Worm (Caenorhabditis elegans): ENCODE data around the gene pcyt-2.2.
A peak's percentile ranks its signal among the peaks of the same experiment; 100 is the strongest.

Gene pcyt-2.2

DNA sequence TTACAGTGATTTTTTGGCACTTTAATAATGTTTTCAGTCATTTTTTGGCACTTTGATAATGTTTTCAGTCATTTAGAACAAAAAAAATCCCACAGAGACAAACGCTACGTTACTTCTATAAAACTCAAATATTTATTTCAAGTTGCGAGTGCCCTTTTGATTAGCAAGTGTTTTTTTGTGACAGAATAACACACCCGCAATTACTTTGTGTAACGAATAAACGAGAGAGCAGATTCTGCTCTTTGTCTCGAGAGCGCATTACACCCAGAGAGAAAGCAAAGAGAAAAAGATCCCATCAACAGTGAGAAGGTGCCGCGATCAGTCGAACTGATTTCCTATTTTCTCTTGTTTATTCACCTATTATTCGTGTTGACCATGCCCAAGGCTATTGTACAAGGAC, at the start of gene pcyt-2.2:
Gene pcyt-2.2 (plus strand): TSS at position 301 of the 400 bp plus-strand sequence.
- TF ChIP-seq nhr-237 (tag; optimal IDR thresholded peaks at IDR 0.05) (no peak), ceh-43 (GFP tag; optimal IDR thresholded peaks at IDR 0.05) (no peak), nhr-76 (tag; optimal IDR thresholded peaks at IDR 0.05) (no peak), M03D4.4 (tag; optimal IDR thresholded peaks at IDR 0.05) (no peak), nhr-2 (tag; optimal IDR thresholded peaks at IDR 0.05) (no peak), hlh-1 (tag; optimal IDR thresholded peaks at IDR 0.05) (peak; percentile 51), snpc-4 (tag; optimal IDR thresholded peaks at IDR 0.05) (no peak), unc-62 (GFP tag; optimal IDR thresholded peaks at IDR 0.05) (peak; percentile 36), ces-1 (GFP tag; optimal IDR thresholded peaks at IDR 0.05) (no peak), lin-13 (tag; optimal IDR thresholded peaks at IDR 0.05) (no peak), flh-1 (GFP tag; optimal IDR thresholded peaks at IDR 0.05) (no peak)

- no peak for TF ChIP-seq lin-13 (tag; optimal IDR thresholded peaks at IDR 0.05)
- TF ChIP-seq flh-1 (GFP tag; optimal IDR thresholded peaks at IDR 0.05), result no peak
- TF ChIP-seq pha-4 (tag; optimal IDR thresholded peaks at IDR 0.05), result no peak
- TF ChIP-seq snpc-4 (tag; optimal IDR thresholded peaks at IDR 0.05), result no peak
- TF ChIP-seq unc-62 (GFP tag; optimal IDR thresholded peaks at IDR 0.05), result no peak
- TF ChIP-seq mab-5 (tag; optimal IDR thresholded peaks at IDR 0.05), result no peak
- no peak for TF ChIP-seq elt-3 (tag; optimal IDR thresholded peaks at IDR 0.05)
- TF ChIP-seq ceh-43 (GFP tag; optimal IDR thresholded peaks at IDR 0.05), result no peak
- TF ChIP-seq drap-1 (GFP tag; optimal IDR thresholded peaks at IDR 0.05), result no peak
Measured at ce11 chrX:7838582-7838981, 45.5 kb upstream of the pcyt-2.2 start, which contains the start of gene nlp-101. Gene nlp-101, plus strand, starts transcription at chrX:7838882.

DNA sequence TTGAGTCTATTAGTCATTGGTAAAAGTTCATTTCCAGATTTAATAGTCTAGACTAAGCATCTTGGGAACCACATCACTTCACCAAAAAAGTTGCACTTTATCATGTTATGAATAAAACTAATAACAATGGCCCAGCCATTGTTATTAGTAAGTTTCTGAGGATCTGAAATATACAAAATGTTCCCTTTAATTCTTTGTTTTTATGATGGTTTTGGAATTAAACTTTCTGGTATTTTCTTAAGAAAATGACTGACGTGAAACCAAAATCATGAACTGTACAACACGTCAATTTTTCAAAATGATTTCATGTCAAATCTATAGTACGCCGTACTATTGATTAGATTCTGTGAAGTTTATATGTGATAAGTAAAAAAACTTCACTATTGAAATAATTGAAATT, 44.1 kb upstream of the pcyt-2.2 start:
- TF ChIP-seq mab-5 (tag; optimal IDR thresholded peaks at IDR 0.05) (no peak), snpc-4 (tag; optimal IDR thresholded peaks at IDR 0.05) (no peak), ces-1 (GFP tag; optimal IDR thresholded peaks at IDR 0.05) (no peak), elt-3 (tag; optimal IDR thresholded peaks at IDR 0.05) (no peak), lsy-2 (tag; optimal IDR thresholded peaks at IDR 0.05) (no peak), nhr-12 (tag; optimal IDR thresholded peaks at IDR 0.05) (no peak), ceh-39 (tag; optimal IDR thresholded peaks at IDR 0.05) (no peak), nhr-76 (tag; optimal IDR thresholded peaks at IDR 0.05) (no peak), tbx-8 (GFP tag; optimal IDR thresholded peaks at IDR 0.05) (no peak), sem-2 (GFP tag; optimal IDR thresholded peaks at IDR 0.05) (no peak), unc-39 (tag; optimal IDR thresholded peaks at IDR 0.05) (no peak), drap-1 (GFP tag; optimal IDR thresholded peaks at IDR 0.05) (no peak), mls-2 (tag; optimal IDR thresholded peaks at IDR 0.05) (no peak)

- TF ChIP-seq mls-2 (tag; optimal IDR thresholded peaks at IDR 0.05) (no peak), nhr-237 (tag; optimal IDR thresholded peaks at IDR 0.05) (no peak), hlh-1 (tag; optimal IDR thresholded peaks at IDR 0.05) (no peak), mep-1 (tag; optimal IDR thresholded peaks at IDR 0.05) (no peak), lsy-2 (tag; optimal IDR thresholded peaks at IDR 0.05) (no peak), lin-32 (GFP tag; optimal IDR thresholded peaks at IDR 0.05) (no peak), nhr-12 (tag; optimal IDR thresholded peaks at IDR 0.05) (no peak), nhr-2 (tag; optimal IDR thresholded peaks at IDR 0.05) (no peak), snpc-4 (tag; optimal IDR thresholded peaks at IDR 0.05) (no peak), nhr-28 (tag; optimal IDR thresholded peaks at IDR 0.05) (no peak)
Measured at ce11 chrX:7842241-7842640, 41.9 kb upstream of the pcyt-2.2 start, which contains the start of gene idpp-11. Gene idpp-11, plus strand, starts transcription at chrX:7842541.

ce11 chrX:7847413-7847812, 36.7 kb upstream of the pcyt-2.2 start, which contains the start of gene C54D2.6:
Gene C54D2.6, minus strand, starts transcription at chrX:7847513.
- no peak for TF ChIP-seq ceh-43 (GFP tag; optimal IDR thresholded peaks at IDR 0.05)
- no peak for TF ChIP-seq pha-4 (tag; optimal IDR thresholded peaks at IDR 0.05)
- TF ChIP-seq sem-2 (GFP tag; optimal IDR thresholded peaks at IDR 0.05), result no peak
- TF ChIP-seq ztf-11 (tag; optimal IDR thresholded peaks at IDR 0.05), result no peak

DNA sequence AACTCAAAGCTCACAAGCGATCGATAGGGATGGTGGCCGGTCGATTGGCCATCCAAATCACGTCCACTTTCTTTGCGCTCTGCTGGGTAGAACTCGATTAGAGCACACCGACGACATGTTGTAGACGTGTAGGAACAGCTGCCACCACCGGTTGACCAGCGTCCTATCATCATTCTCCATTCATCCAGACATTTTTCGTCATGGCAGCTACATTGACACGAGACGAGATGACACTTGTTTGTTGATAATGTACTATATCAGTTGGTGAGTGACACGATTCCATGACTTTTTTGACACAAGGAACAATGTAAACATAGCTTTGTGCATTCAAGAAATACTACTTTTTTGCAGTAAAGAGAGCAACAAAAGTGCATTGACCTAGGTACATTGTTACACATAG, 17.6 kb upstream of the pcyt-2.2 start:
- no peak for TF ChIP-seq nhr-2 (tag; optimal IDR thresholded peaks at IDR 0.05)
- peak; percentile 82 for TF ChIP-seq hlh-1 (tag; optimal IDR thresholded peaks at IDR 0.05)
- TF ChIP-seq pha-4 (tag; optimal IDR thresholded peaks at IDR 0.05), result no peak
- no peak for TF ChIP-seq elt-1 (tag; optimal IDR thresholded peaks at IDR 0.05; ENCODE audit: borderline replicate concordance, insufficient read depth)
- TF ChIP-seq mab-5 (tag; optimal IDR thresholded peaks at IDR 0.05), result no peak
- no peak for TF ChIP-seq nhr-12 (tag; optimal IDR thresholded peaks at IDR 0.05)
- peak; percentile 7 for TF ChIP-seq unc-120 (tag; optimal IDR thresholded peaks at IDR 0.05; ENCODE audit: poor library complexity, severe bottlenecking)
